Worm (Caenorhabditis elegans) whole organism, L2 larva: ENCODE measurements around the gene F28A12.10.

Experiments
- C34F6.9 ChIP-seq: fragments of 150-350 bp; optimal IDR thresholded peaks from 2 replicates; lab custom pipeline; 2014; ENCODE audit warnings: missing biosample characterization, missing genetic modification characterization
- F13H6.1 ChIP-seq: sonication (generic microtip); optimal IDR thresholded peaks from 2 replicates; lab custom pipeline; 2016; ENCODE audit warnings: missing genetic modification characterization, missing compliant biosample characterization
- R02D3.7 ChIP-seq: fragments of 150-350 bp; optimal IDR thresholded peaks from 2 replicates; lab custom pipeline; 2014; ENCODE audit warnings: missing biosample characterization, missing genetic modification characterization
- Y55F3AM.14 ChIP-seq: fragments of 200-800 bp; sonication (Bioruptor generic); optimal IDR thresholded peaks from 2 replicates; lab custom pipeline; 2018; ENCODE audit warnings: mild to moderate bottlenecking, missing genetic modification characterization, missing compliant biosample characterization
- ZK546.5 ChIP-seq: sonication (generic microtip); optimal IDR thresholded peaks from 2 replicates; lab custom pipeline; 2017; ENCODE audit warnings: missing biosample characterization, missing genetic modification characterization
- alr-1 ChIP-seq: fragments of 150-350 bp; optimal IDR thresholded peaks from 2 replicates; lab custom pipeline; 2014; ENCODE audit warnings: missing biosample characterization, missing genetic modification characterization
- ama-1 ChIP-seq: fragments of 150-350 bp; optimal IDR thresholded peaks from 2 replicates; lab custom pipeline; 2018; ENCODE audit warnings: inconsistent platforms
- blmp-1 ChIP-seq: sonication (generic microtip); optimal IDR thresholded peaks from 2 replicates; lab custom pipeline; 2017; ENCODE audit warnings: missing genetic modification characterization, mild to moderate bottlenecking, missing compliant biosample characterization, antibody characterized with exemption, moderate library complexity; ENCODE audit not compliant: insufficient read depth
- ceh-16 ChIP-seq: fragments of 150-350 bp; optimal IDR thresholded peaks from 2 replicates; lab custom pipeline; 2014; ENCODE audit warnings: missing biosample characterization, missing genetic modification characterization
- ceh-82 ChIP-seq: fragments of 150-350 bp; optimal IDR thresholded peaks from 2 replicates; lab custom pipeline; 2014; ENCODE audit warnings: missing biosample characterization, missing genetic modification characterization
- crh-2 ChIP-seq: sonication (generic microtip); optimal IDR thresholded peaks from 2 replicates; lab custom pipeline; 2017; ENCODE audit warnings: missing biosample characterization, missing genetic modification characterization
- dmd-4 ChIP-seq: sonication (generic microtip); optimal IDR thresholded peaks from 2 replicates; lab custom pipeline; 2017; ENCODE audit warnings: missing biosample characterization, missing genetic modification characterization
- elt-1 ChIP-seq: fragments of 150-350 bp; optimal IDR thresholded peaks from 2 replicates; lab custom pipeline; 2014; ENCODE audit warnings: missing biosample characterization, missing genetic modification characterization
- elt-3 ChIP-seq: sonication (generic microtip); optimal IDR thresholded peaks from 2 replicates; lab custom pipeline; 2017; ENCODE audit warnings: missing biosample characterization, missing genetic modification characterization
- fos-1 ChIP-seq: fragments of 150-350 bp; optimal IDR thresholded peaks from 2 replicates; lab custom pipeline; 2014; ENCODE audit warnings: missing biosample characterization, missing genetic modification characterization
- gmeb-1 ChIP-seq: fragments of 150-350 bp; optimal IDR thresholded peaks from 2 replicates; lab custom pipeline; 2014; ENCODE audit warnings: missing biosample characterization, missing genetic modification characterization
- lin-13 ChIP-seq: fragments of 150-350 bp; optimal IDR thresholded peaks from 2 replicates; lab custom pipeline; 2014; ENCODE audit warnings: missing biosample characterization, missing genetic modification reagents, missing genetic modification characterization
- lsy-2 ChIP-seq, 2 experiments: fragments of 150-350 bp in 1 of 2; sonication (generic microtip) in 1 of 2; optimal IDR thresholded peaks; 2 replicates each; lab custom pipeline; 2014 to 2017; ENCODE audit warnings: missing biosample characterization in 2 of 2, missing genetic modification characterization in 2 of 2
- mbf-1 ChIP-seq: sonication (generic microtip); optimal IDR thresholded peaks from 2 replicates; lab custom pipeline; 2017; ENCODE audit warnings: missing biosample characterization, missing genetic modification characterization
- mdl-1 ChIP-seq, 2 experiments: fragments of 150-350 bp in 1 of 2; sonication (generic microtip) in 1 of 2; optimal IDR thresholded peaks; 2 replicates each; lab custom pipeline; 2017; ENCODE audit warnings: missing biosample characterization in 2 of 2, missing genetic modification characterization in 2 of 2
- nhr-10 ChIP-seq: sonication (generic microtip); optimal IDR thresholded peaks from 2 replicates; lab custom pipeline; 2017; ENCODE audit warnings: missing biosample characterization, missing genetic modification characterization
- nhr-12 ChIP-seq: fragments of 150-350 bp; optimal IDR thresholded peaks from 2 replicates; lab custom pipeline; 2014; ENCODE audit warnings: missing biosample characterization, missing genetic modification characterization
- nhr-129 ChIP-seq: fragments of 150-350 bp; optimal IDR thresholded peaks from 2 replicates; lab custom pipeline; 2014; ENCODE audit warnings: missing biosample characterization, missing genetic modification characterization
- nhr-21 ChIP-seq: fragments of 150-350 bp; optimal IDR thresholded peaks from 2 replicates; lab custom pipeline; 2014; ENCODE audit warnings: missing biosample characterization, missing genetic modification characterization
- nhr-23 ChIP-seq: fragments of 150-350 bp; optimal IDR thresholded peaks from 2 replicates; lab custom pipeline; 2014; ENCODE audit warnings: missing biosample characterization, missing genetic modification reagents, missing genetic modification characterization
- nhr-237 ChIP-seq: fragments of 150-350 bp; optimal IDR thresholded peaks from 2 replicates; lab custom pipeline; 2014; ENCODE audit warnings: missing biosample characterization, missing genetic modification characterization
- nhr-25 ChIP-seq: fragments of 150-350 bp; sonication (generic microtip); optimal IDR thresholded peaks from 3 replicates; lab custom pipeline; 2014; ENCODE audit warnings: missing biosample characterization, missing genetic modification characterization
- nhr-6 ChIP-seq: fragments of 150-350 bp; optimal IDR thresholded peaks from 2 replicates; lab custom pipeline; 2014; ENCODE audit warnings: missing biosample characterization, missing genetic modification characterization
- nhr-77 ChIP-seq: fragments of 150-350 bp; optimal IDR thresholded peaks from 2 replicates; lab custom pipeline; 2014; ENCODE audit warnings: missing biosample characterization, missing genetic modification characterization
- peb-1 ChIP-seq: fragments of 150-350 bp; optimal IDR thresholded peaks from 2 replicates; lab custom pipeline; 2014; ENCODE audit warnings: missing biosample characterization, missing genetic modification characterization
- sem-4 ChIP-seq: fragments of 150-350 bp; optimal IDR thresholded peaks from 2 replicates; lab custom pipeline; 2014; ENCODE audit warnings: missing biosample characterization, missing genetic modification reagents, missing genetic modification characterization
- skn-1 ChIP-seq: sonication (generic microtip); optimal IDR thresholded peaks from 2 replicates; lab custom pipeline; 2017; ENCODE audit warnings: missing biosample characterization, missing genetic modification characterization
- sma-3 ChIP-seq: sonication (generic microtip); optimal IDR thresholded peaks from 2 replicates; lab custom pipeline; 2016; ENCODE audit warnings: missing genetic modification reagents, missing genetic modification characterization, missing compliant biosample characterization
- sma-9 ChIP-seq, 2 experiments: fragments of 150-350 bp in 1 of 2; sonication (generic microtip) in 1 of 2; optimal IDR thresholded peaks; 2 replicates each; lab custom pipeline; 2014 to 2016; ENCODE audit warnings: missing genetic modification characterization in 2 of 2, mild to moderate bottlenecking in 1 of 2, missing biosample characterization in 1 of 2, missing compliant biosample characterization in 1 of 2, missing genetic modification reagents in 1 of 2, moderate library complexity in 1 of 2
- unc-39 ChIP-seq: fragments of 150-350 bp; optimal IDR thresholded peaks from 2 replicates; lab custom pipeline; 2014; ENCODE audit warnings: missing biosample characterization, missing genetic modification characterization
- unc-55 ChIP-seq: fragments of 150-350 bp; sonication (generic microtip); optimal IDR thresholded peaks from 3 replicates; lab custom pipeline; 2014; ENCODE audit warnings: missing biosample characterization, missing genetic modification reagents, missing genetic modification characterization
- ztf-11 ChIP-seq: sonication (generic microtip); optimal IDR thresholded peaks from 2 replicates; lab custom pipeline; 2017; ENCODE audit warnings: missing biosample characterization, missing genetic modification characterization
- ztf-4 ChIP-seq: fragments of 150-350 bp; optimal IDR thresholded peaks from 2 replicates; lab custom pipeline; 2014; ENCODE audit warnings: missing biosample characterization, missing genetic modification characterization

The F28A12.10 gene

DNA sequence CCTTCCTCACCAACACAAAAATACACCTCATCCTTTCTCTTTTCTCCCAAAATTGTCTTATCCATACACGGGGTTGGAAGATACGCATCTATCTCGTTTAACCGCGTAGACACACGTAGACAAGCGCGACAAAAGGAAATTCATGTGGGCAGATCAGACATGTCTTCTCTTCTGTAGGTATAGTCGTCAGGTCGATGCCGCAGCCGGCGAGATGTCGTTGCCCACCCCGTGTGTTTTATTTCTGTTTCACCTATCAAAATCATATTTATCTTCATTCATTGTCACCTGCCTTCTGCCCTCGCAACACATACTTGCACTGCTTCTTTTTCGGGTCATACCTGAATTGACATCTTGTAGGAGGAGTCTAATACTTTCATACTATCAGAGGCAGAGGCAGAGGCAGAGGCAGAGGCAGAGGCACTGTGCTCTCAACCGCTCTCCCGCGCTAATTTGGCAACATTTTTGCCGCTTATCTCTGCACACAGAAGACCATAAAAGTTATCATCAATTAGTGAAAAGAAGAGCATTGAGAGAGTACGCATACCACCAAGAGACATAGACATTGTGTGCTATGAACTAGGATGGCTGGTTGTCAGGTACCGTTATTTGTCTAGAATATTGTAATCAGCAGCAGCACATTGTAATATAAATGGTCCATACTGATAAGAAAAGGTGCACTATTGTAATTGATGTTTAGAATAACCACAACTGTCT lies 23.8 kb upstream of the F28A12.10 start:
- TF ChIP-seq nhr-21 (tag; lab: Kevin White, UChicago): peak; percentile 79
- peak; percentile 18 for TF ChIP-seq crh-2 (tag; lab: Kevin White, UChicago)
- TF ChIP-seq skn-1 (tag; lab: Kevin White, UChicago): no peak
- TF ChIP-seq ceh-16: peak; percentile 82
- TF ChIP-seq fos-1: peak; percentile 53
- peak; percentile 72 for TF ChIP-seq nhr-25 (tag; lab: Kevin White, UChicago)
- TF ChIP-seq sma-9 (GFP tag; optimal IDR thresholded peaks at IDR 0.05; lab: Kevin White, UChicago): peak; percentile 43
- TF ChIP-seq sma-9 (tag; optimal IDR thresholded peaks at IDR 0.05; lab: Kevin White, UChicago): no peak
- no peak for TF ChIP-seq lin-13 (GFP tag; lab: Kevin White, UChicago)
- TF ChIP-seq F13H6.1 (tag; lab: Kevin White, UChicago): peak; percentile 11
- TF ChIP-seq unc-39 (tag; lab: Kevin White, UChicago): no peak
- no peak for TF ChIP-seq sma-3 (GFP tag; lab: Kevin White, UChicago)
- no peak for TF ChIP-seq nhr-237 (tag; lab: Kevin White, UChicago)
- no peak for TF ChIP-seq nhr-12 (tag; lab: Kevin White, UChicago)
- TF ChIP-seq blmp-1: peak; percentile 45
- TF ChIP-seq nhr-23 (tag; lab: Kevin White, UChicago): peak; percentile 68

DNA sequence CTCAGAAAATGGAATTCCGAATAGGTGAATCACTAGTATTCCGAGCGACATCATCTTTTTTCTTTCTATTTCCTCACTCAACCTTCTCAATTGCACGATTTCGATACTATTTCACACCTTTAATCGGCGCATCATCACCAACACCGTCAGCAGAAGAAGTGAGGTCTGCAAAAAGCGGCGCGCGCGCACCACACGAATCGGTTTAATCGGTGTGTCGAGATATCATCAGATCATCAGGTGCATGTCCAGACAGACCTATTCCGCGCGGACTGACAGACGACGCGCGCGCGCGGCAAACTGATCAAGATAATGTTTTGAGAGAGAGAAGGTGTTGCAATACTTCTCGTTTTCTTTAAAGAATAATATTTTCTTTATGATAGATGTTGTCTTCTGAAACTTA lies 22.9 kb upstream of the F28A12.10 start:
- no peak for TF ChIP-seq ztf-4 (tag; lab: Kevin White, UChicago)
- TF ChIP-seq F13H6.1 (tag; lab: Kevin White, UChicago): no peak
- peak; percentile 68 for TF ChIP-seq sma-9 (GFP tag; optimal IDR thresholded peaks at IDR 0.05; lab: Kevin White, UChicago)
- TF ChIP-seq sma-9 (tag; optimal IDR thresholded peaks at IDR 0.05; lab: Kevin White, UChicago): no peak
- no peak for TF ChIP-seq C34F6.9 (tag; lab: Kevin White, UChicago)
- TF ChIP-seq elt-1 (tag; lab: Kevin White, UChicago): peak; percentile 75
- TF ChIP-seq alr-1 (tag; lab: Kevin White, UChicago): no peak
- no peak for TF ChIP-seq crh-2 (tag; lab: Kevin White, UChicago)
- no peak for TF ChIP-seq nhr-237 (tag; lab: Kevin White, UChicago)
- TF ChIP-seq lsy-2 (tag; optimal IDR thresholded peaks at IDR 0.05; lab: Kevin White, UChicago): no peak
- TF ChIP-seq nhr-25 (tag; lab: Kevin White, UChicago): peak; percentile 27
- no peak for TF ChIP-seq blmp-1
- TF ChIP-seq sem-4 (tag; lab: Kevin White, UChicago): no peak
- TF ChIP-seq sma-3 (GFP tag; lab: Kevin White, UChicago): no peak
- no peak for TF ChIP-seq dmd-4 (tag; lab: Kevin White, UChicago)
- TF ChIP-seq ztf-11 (tag; lab: Kevin White, UChicago): no peak
- no peak for TF ChIP-seq nhr-129 (tag; lab: Kevin White, UChicago)
- TF ChIP-seq ceh-82: no peak
- no peak for TF ChIP-seq skn-1 (tag; lab: Kevin White, UChicago)
- peak; percentile 38 for TF ChIP-seq nhr-21 (tag; lab: Kevin White, UChicago)
- TF ChIP-seq ZK546.5 (tag; lab: Kevin White, UChicago): no peak
- TF ChIP-seq R02D3.7 (tag; lab: Kevin White, UChicago): no peak
- no peak for TF ChIP-seq gmeb-1
- TF ChIP-seq elt-3 (tag; lab: Kevin White, UChicago): no peak
- no peak for TF ChIP-seq Y55F3AM.14
- TF ChIP-seq lin-13 (GFP tag; lab: Kevin White, UChicago): no peak
- peak; percentile 94 for TF ChIP-seq ceh-16
- no peak for TF ChIP-seq nhr-10 (tag; lab: Kevin White, UChicago)
- TF ChIP-seq nhr-12 (tag; lab: Kevin White, UChicago): no peak
- no peak for TF ChIP-seq unc-55
- TF ChIP-seq ama-1 (lab: Kevin White, UChicago): no peak
- TF ChIP-seq, all 48 proteins: peak for 5

DNA sequence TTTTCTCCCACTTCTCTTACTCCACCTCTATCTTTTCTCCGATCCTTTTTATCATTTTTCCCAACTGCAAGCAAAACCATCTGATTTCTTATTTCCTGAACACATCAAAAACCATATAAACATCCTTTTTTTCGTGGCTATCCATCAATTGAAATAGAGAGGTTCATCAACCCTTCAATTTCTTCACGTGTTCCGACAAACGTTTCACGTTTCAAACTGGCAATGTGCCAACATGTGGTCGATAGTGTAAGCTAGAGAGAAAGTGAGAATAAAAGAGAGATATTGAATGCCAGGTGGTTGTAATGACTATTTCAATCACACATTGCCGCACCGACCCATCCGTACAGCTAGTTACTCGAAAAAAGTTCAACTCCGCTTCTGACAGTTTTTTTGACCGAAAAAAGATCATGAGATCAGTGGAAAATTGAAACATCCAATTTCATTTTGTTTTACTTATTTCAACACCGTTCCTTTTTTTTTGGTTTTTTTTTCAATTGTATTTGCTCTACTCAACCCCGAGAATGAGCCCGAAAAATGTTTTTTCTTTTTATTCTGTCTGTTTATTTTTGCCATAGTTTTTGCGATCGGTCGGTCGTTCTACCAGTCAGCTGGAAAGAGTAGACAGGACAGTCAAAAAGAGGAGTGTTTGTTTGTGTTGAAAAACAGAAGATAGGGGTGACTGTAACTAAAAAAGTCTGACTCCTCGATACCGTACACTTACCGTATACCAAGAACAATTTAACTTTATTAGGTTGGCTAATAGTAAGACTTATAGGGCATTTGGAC lies 21.2 kb upstream of the F28A12.10 start:
- TF ChIP-seq sem-4 (tag; lab: Kevin White, UChicago) (peak; percentile 70), mbf-1 (tag; lab: Kevin White, UChicago) (no peak), R02D3.7 (tag; lab: Kevin White, UChicago) (no peak), skn-1 (tag; lab: Kevin White, UChicago) (no peak), C34F6.9 (tag; lab: Kevin White, UChicago) (peak; percentile 54), lsy-2 (tag; optimal IDR thresholded peaks at IDR 0.05; lab: Kevin White, UChicago) (peak in 1 of 2 experiments; percentile 48), peb-1 (tag; lab: Kevin White, UChicago) (no peak), ceh-82 (no peak), elt-1 (tag; lab: Kevin White, UChicago) (no peak), nhr-77 (no peak), sma-9 (GFP tag; optimal IDR thresholded peaks at IDR 0.05; lab: Kevin White, UChicago) (peak; percentile 93), sma-9 (tag; optimal IDR thresholded peaks at IDR 0.05; lab: Kevin White, UChicago) (no peak), nhr-12 (tag; lab: Kevin White, UChicago) (no peak), ceh-16 (no peak), mdl-1 (tag; optimal IDR thresholded peaks at IDR 0.05; lab: Kevin White, UChicago) (no peak), F13H6.1 (tag; lab: Kevin White, UChicago) (peak; percentile 81), blmp-1 (peak; percentile 21), nhr-129 (tag; lab: Kevin White, UChicago) (peak; percentile 68), nhr-21 (tag; lab: Kevin White, UChicago) (no peak), nhr-25 (tag; lab: Kevin White, UChicago) (peak; percentile 23), dmd-4 (tag; lab: Kevin White, UChicago) (no peak), nhr-6 (tag; lab: Kevin White, UChicago) (peak; percentile 50), ztf-4 (tag; lab: Kevin White, UChicago) (no peak), ZK546.5 (tag; lab: Kevin White, UChicago) (no peak)
- TF ChIP-seq, all 48 proteins: peak for 9
